Fruit fly (Drosophila melanogaster) whole organism, embryonic: ENCODE results near the gene Dhod.

Source experiments
- B-H2 ChIP-seq: fragments of 200-800 bp; sonication (Bioruptor generic); optimal IDR thresholded peaks from 2 replicates; lab custom pipeline; 2018; ENCODE audit warnings: missing biosample characterization, mild to moderate bottlenecking, missing genetic modification characterization
- BEAF-32 ChIP-seq: fragments of 200-800 bp; sonication (Bioruptor generic); optimal IDR thresholded peaks from 3 replicates; lab custom pipeline; 2017; ENCODE audit warnings: missing biosample characterization, missing genetic modification characterization, mild to moderate bottlenecking, moderate library complexity, missing genetic modification reagents
- CG10267 ChIP-seq: fragments of 200-800 bp; sonication (Bioruptor generic); optimal IDR thresholded peaks from 2 replicates; lab custom pipeline; 2018; ENCODE audit warnings: missing biosample characterization, mild to moderate bottlenecking, missing genetic modification characterization, moderate library complexity
- CG10321 ChIP-seq: fragments of 200-800 bp; sonication (Bioruptor generic); IDR thresholded peaks from 2 replicates; pipeline ENCODE4 v1.3.6; 2022; ENCODE audit warnings: missing biosample characterization, missing genetic modification characterization
- CG10431 ChIP-seq: fragments of 200-800 bp; sonication (Bioruptor generic); optimal IDR thresholded peaks from 3 replicates; lab custom pipeline; 2018; ENCODE audit warnings: missing biosample characterization, mild to moderate bottlenecking, missing genetic modification characterization
- CG10565 ChIP-seq: fragments of 200-800 bp; sonication (Bioruptor generic); optimal IDR thresholded peaks from 3 replicates; lab custom pipeline; 2016; ENCODE audit warnings: missing biosample characterization, mild to moderate bottlenecking, missing genetic modification characterization
- CG10959 ChIP-seq: fragments of 200-800 bp; sonication (Bioruptor generic); IDR thresholded peaks from 2 replicates; pipeline ENCODE4 v1.3.6; 2022; ENCODE audit warnings: missing biosample characterization, missing genetic modification characterization
- CG11560 ChIP-seq: fragments of 200-800 bp; sonication (Bioruptor generic); IDR thresholded peaks from 3 replicates; pipeline ENCODE4 v1.3.6; 2022; ENCODE audit warnings: missing biosample characterization, missing genetic modification characterization
- CG12299 ChIP-seq: fragments of 200-800 bp; sonication (Bioruptor generic); optimal IDR thresholded peaks from 2 replicates; lab custom pipeline; 2018; ENCODE audit warnings: missing biosample characterization, mild to moderate bottlenecking, missing genetic modification characterization
- CG13123 ChIP-seq: fragments of 200-800 bp; sonication (Bioruptor generic); optimal IDR thresholded peaks from 2 replicates; lab custom pipeline; 2016; ENCODE audit warnings: missing biosample characterization, missing genetic modification characterization
- CG14860 ChIP-seq: fragments of 200-800 bp; sonication (Bioruptor generic); IDR thresholded peaks from 3 replicates; pipeline ENCODE4 v1.3.6; 2022; ENCODE audit warnings: missing biosample characterization, missing genetic modification characterization; ENCODE audit not compliant: partially characterized antibody
- CG15479 ChIP-seq: fragments of 200-800 bp; sonication (Bioruptor generic); optimal IDR thresholded peaks from 3 replicates; lab custom pipeline; 2019; ENCODE audit warnings: missing biosample characterization, mild to moderate bottlenecking, missing genetic modification characterization, moderate library complexity
- CG18619 ChIP-seq: fragments of 200-800 bp; sonication (Bioruptor generic); optimal IDR thresholded peaks from 3 replicates; lab custom pipeline; 2017; ENCODE audit warnings: missing biosample characterization, mild to moderate bottlenecking, missing genetic modification characterization
- CG32772 ChIP-seq: fragments of 200-800 bp; sonication (Bioruptor generic); IDR thresholded peaks from 2 replicates; pipeline ENCODE4 v1.3.6; 2022; ENCODE audit warnings: missing biosample characterization, missing genetic modification characterization
- CG43689 ChIP-seq: fragments of 200-800 bp; sonication (Bioruptor generic); IDR thresholded peaks from 2 replicates; pipeline ENCODE4 v1.3.6; 2022; ENCODE audit warnings: missing biosample characterization, missing genetic modification characterization
- CG5180 ChIP-seq: fragments of 200-800 bp; sonication (Bioruptor generic); optimal IDR thresholded peaks from 3 replicates; lab custom pipeline; 2017; ENCODE audit warnings: missing biosample characterization, missing genetic modification characterization, mild to moderate bottlenecking, moderate library complexity, missing genetic modification reagents
- CG7357 ChIP-seq: fragments of 200-800 bp; sonication (Bioruptor generic); IDR thresholded peaks from 3 replicates; pipeline ENCODE4 v1.3.6; 2022; ENCODE audit warnings: missing biosample characterization, missing genetic modification characterization
- CG9215 ChIP-seq: fragments of 200-800 bp; sonication (Bioruptor generic); IDR thresholded peaks from 2 replicates; pipeline ENCODE4 v1.3.6; 2022; ENCODE audit warnings: missing biosample characterization, missing genetic modification characterization
- CG9437 ChIP-seq: fragments of 200-800 bp; sonication (Bioruptor generic); optimal IDR thresholded peaks from 2 replicates; lab custom pipeline; 2018; ENCODE audit warnings: missing biosample characterization, mild to moderate bottlenecking, missing genetic modification characterization
- Camta ChIP-seq: fragments of 200-800 bp; sonication (Bioruptor generic); optimal IDR thresholded peaks from 2 replicates; lab custom pipeline; 2016; ENCODE audit warnings: missing biosample characterization, missing genetic modification characterization
- CkIIα-i1 ChIP-seq: fragments of 200-800 bp; sonication (Bioruptor generic); IDR thresholded peaks from 2 replicates; pipeline ENCODE4 v1.3.6; 2022; ENCODE audit warnings: missing biosample characterization, missing genetic modification characterization
- CrebB ChIP-seq: fragments of 200-800 bp; sonication (Bioruptor generic); optimal IDR thresholded peaks from 3 replicates; lab custom pipeline; 2018; ENCODE audit warnings: missing biosample characterization, mild to moderate bottlenecking, missing genetic modification characterization
- Fer1 ChIP-seq: fragments of 200-800 bp; sonication (Bioruptor generic); optimal IDR thresholded peaks from 2 replicates; lab custom pipeline; 2017; ENCODE audit warnings: missing biosample characterization, mild to moderate bottlenecking, missing genetic modification characterization
- Gsc ChIP-seq: fragments of 200-800 bp; sonication (Bioruptor generic); IDR thresholded peaks from 2 replicates; pipeline ENCODE4 v1.3.6; 2022; ENCODE audit warnings: missing biosample characterization, missing genetic modification characterization
- HmgZ ChIP-seq: fragments of 200-800 bp; sonication (Bioruptor generic); optimal IDR thresholded peaks from 2 replicates; lab custom pipeline; 2018; ENCODE audit warnings: missing biosample characterization, mild to moderate bottlenecking, missing genetic modification characterization
- MBD-R2 ChIP-seq: fragments of 200-800 bp; sonication (Bioruptor generic); IDR thresholded peaks from 2 replicates; pipeline ENCODE4 v1.3.6; 2022; ENCODE audit warnings: missing biosample characterization, missing genetic modification characterization
- Mad ChIP-seq: fragments of 200-800 bp; sonication (Bioruptor generic); optimal IDR thresholded peaks from 2 replicates; lab custom pipeline; 2016; ENCODE audit warnings: missing biosample characterization, missing genetic modification characterization
- PHDP ChIP-seq: fragments of 200-800 bp; sonication (Bioruptor generic); optimal IDR thresholded peaks from 3 replicates; lab custom pipeline; 2018; ENCODE audit warnings: missing biosample characterization, mild to moderate bottlenecking, missing genetic modification characterization, moderate library complexity
- Stat92E ChIP-seq, 3 experiments: fragments of >200 bp in 2 of 3; fragments of 200-800 bp in 1 of 3; sonication (Bioruptor generic) in 1 of 3; optimal IDR thresholded peaks; 2 replicates each; lab custom pipeline; 2017 to 2019; ENCODE audit warnings: missing biosample characterization in 3 of 3, missing genetic modification characterization in 3 of 3, mild to moderate bottlenecking in 1 of 3, moderate library complexity in 1 of 3
- Usf ChIP-seq: fragments of 200-800 bp; sonication (Bioruptor generic); optimal IDR thresholded peaks from 2 replicates; lab custom pipeline; 2017; ENCODE audit warnings: missing genotype, missing biosample characterization, missing genetic modification characterization
- bab2 ChIP-seq: fragments of 200-800 bp; sonication (Bioruptor generic); optimal IDR thresholded peaks from 2 replicates; lab custom pipeline; 2016; ENCODE audit warnings: missing biosample characterization, missing genetic modification characterization
- crp ChIP-seq, 2 experiments: fragments of 200-800 bp; sonication (Bioruptor generic); optimal IDR thresholded peaks; 2 replicates in 1 of 2; 3 replicates in 1 of 2; lab custom pipeline; 2017; ENCODE audit warnings: missing biosample characterization in 2 of 2, missing genetic modification characterization in 2 of 2, mild to moderate bottlenecking in 1 of 2, moderate library complexity in 1 of 2
- disco-r ChIP-seq: fragments of 200-800 bp; sonication (Bioruptor generic); optimal IDR thresholded peaks from 2 replicates; lab custom pipeline; 2016; ENCODE audit warnings: missing biosample characterization, missing genetic modification characterization
- dmrt99B ChIP-seq: fragments of 200-800 bp; sonication (Bioruptor generic); optimal IDR thresholded peaks from 2 replicates; lab custom pipeline; 2018; ENCODE audit warnings: missing biosample characterization, mild to moderate bottlenecking, missing genetic modification characterization, moderate library complexity
- ewg ChIP-seq: fragments of 200-800 bp; sonication (Bioruptor generic); optimal IDR thresholded peaks from 3 replicates; lab custom pipeline; 2017; ENCODE audit warnings: mild to moderate bottlenecking, missing biosample characterization, missing genetic modification reagents, missing genetic modification characterization
- fd102C ChIP-seq: fragments of 200-800 bp; sonication (Bioruptor generic); optimal IDR thresholded peaks from 2 replicates; lab custom pipeline; 2018; ENCODE audit warnings: missing biosample characterization, mild to moderate bottlenecking, missing genetic modification characterization, moderate library complexity
- her ChIP-seq: fragments of 200-800 bp; sonication (Bioruptor generic); optimal IDR thresholded peaks from 2 replicates; lab custom pipeline; 2016; ENCODE audit warnings: missing biosample characterization, missing genetic modification characterization
- jigr1 ChIP-seq: fragments of 200-800 bp; sonication (Bioruptor generic); IDR thresholded peaks from 3 replicates; pipeline ENCODE4 v1.3.6; 2022; ENCODE audit warnings: missing biosample characterization, missing genetic modification characterization
- jing ChIP-seq: fragments of 200-800 bp; sonication (Bioruptor generic); optimal IDR thresholded peaks from 2 replicates; lab custom pipeline; 2018; ENCODE audit warnings: missing biosample characterization, mild to moderate bottlenecking, missing genetic modification characterization
- kah ChIP-seq: fragments of 200-800 bp; sonication (Bioruptor generic); optimal IDR thresholded peaks from 2 replicates; lab custom pipeline; 2018; ENCODE audit warnings: missing biosample characterization, mild to moderate bottlenecking, missing genetic modification characterization
- mam ChIP-seq: fragments of 200-800 bp; sonication (Bioruptor generic); optimal IDR thresholded peaks from 3 replicates; lab custom pipeline; 2016; ENCODE audit warnings: missing biosample characterization, missing genetic modification characterization
- nmo ChIP-seq: fragments of 200-800 bp; sonication (Bioruptor generic); optimal IDR thresholded peaks from 2 replicates; lab custom pipeline; 2018; ENCODE audit warnings: missing biosample characterization, mild to moderate bottlenecking, missing genetic modification characterization, moderate library complexity
- odd ChIP-seq: fragments of 200-800 bp; sonication (Bioruptor generic); optimal IDR thresholded peaks from 2 replicates; lab custom pipeline; 2017; ENCODE audit warnings: missing biosample characterization, mild to moderate bottlenecking, missing genetic modification characterization
- sens ChIP-seq: fragments of 200-800 bp; sonication (Bioruptor generic); peaks from one replicate; lab custom pipeline; 2016; ENCODE audit warnings: missing biosample characterization, missing genetic modification characterization
- sima ChIP-seq: fragments of 200-800 bp; sonication (Bioruptor generic); optimal IDR thresholded peaks from 2 replicates; lab custom pipeline; 2016; ENCODE audit warnings: missing biosample characterization, missing genetic modification characterization
- tll ChIP-seq, 2 experiments: fragments of 200-800 bp in 1 of 2; fragments of >200 bp in 1 of 2; sonication (Bioruptor generic) in 1 of 2; optimal IDR thresholded peaks; 2 replicates each; lab custom pipeline; 2017 to 2019; ENCODE audit warnings: missing biosample characterization in 2 of 2, missing genetic modification characterization in 2 of 2, mild to moderate bottlenecking in 1 of 2, moderate library complexity in 1 of 2
- twi ChIP-seq: fragments of 200-800 bp; optimal IDR thresholded peaks from 2 replicates; lab custom pipeline; 2019; ENCODE audit warnings: missing biosample characterization, mild to moderate bottlenecking, missing genetic modification characterization, moderate library complexity
- unpg ChIP-seq: fragments of 200-800 bp; sonication (Bioruptor generic); optimal IDR thresholded peaks from 3 replicates; lab custom pipeline; 2018; ENCODE audit warnings: missing biosample characterization, mild to moderate bottlenecking, missing genetic modification characterization, moderate library complexity
- wdn ChIP-seq: fragments of 200-800 bp; sonication (Bioruptor generic); IDR thresholded peaks from 2 replicates; pipeline ENCODE4 v1.3.6; 2022; ENCODE audit warnings: missing biosample characterization, missing genetic modification characterization
- wek ChIP-seq: fragments of 200-800 bp; sonication (Bioruptor generic); optimal IDR thresholded peaks from 3 replicates; lab custom pipeline; 2018; ENCODE audit warnings: missing biosample characterization, mild to moderate bottlenecking, missing genetic modification characterization, moderate library complexity

The Dhod gene

DNA sequence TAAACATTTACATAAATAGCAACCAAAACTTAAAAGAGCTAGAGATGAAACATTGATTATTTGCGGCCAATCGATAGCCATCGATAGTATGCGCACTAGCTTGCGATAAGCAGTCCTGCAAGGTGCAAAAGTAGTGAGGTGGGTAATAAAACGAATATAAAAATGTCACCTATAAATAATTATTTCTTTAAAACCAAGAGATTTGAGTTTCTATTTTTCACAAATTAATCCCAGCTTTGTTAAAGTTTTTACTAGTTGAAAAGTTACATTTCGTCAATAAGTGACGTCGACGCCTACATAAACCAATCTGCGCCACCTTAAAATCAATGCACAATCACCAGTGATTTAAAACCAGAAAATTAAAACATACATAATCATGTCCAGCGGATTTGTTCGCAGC, 2.0 kb downstream of the Dhod start, which contains the start of the genes Mkk4 and SLIRP2 (continued):
- TF ChIP-seq BEAF-32 (peak; percentile 95), Usf (GFP tag; lab: Kevin White, UChicago) (peak; percentile 98), dmrt99B (peak; percentile 98), CG10321 (GFP tag; lab: Robert Waterston, UW) (peak; percentile 87), CkIIα-i1 (GFP tag; lab: Robert Waterston, UW) (peak; percentile 95), CG7357 (GFP tag; lab: Robert Waterston, UW) (peak; percentile 96), CG43689 (GFP tag; lab: Robert Waterston, UW) (peak; percentile 97), fd102C (GFP tag; lab: Kevin White, UChicago) (peak; percentile 95), twi (tag; lab: Kevin White, UChicago) (peak; percentile 98), CG11560 (tag; lab: Robert Waterston, UW) (peak; percentile 94), her (GFP tag; lab: Kevin White, UChicago) (peak; percentile 96), CrebB (tag; lab: Kevin White, UChicago) (peak; percentile 98), nmo (peak; percentile 100), disco-r (GFP tag; lab: Kevin White, UChicago) (peak; percentile 98), CG18619 (peak; percentile 99), Fer1 (GFP tag; lab: Kevin White, UChicago) (peak; percentile 98), tll (GFP tag; optimal IDR thresholded peaks at IDR 0.05; lab: Kevin White, UChicago) (peak; percentile 71 to 88), kah (GFP tag; lab: Kevin White, UChicago) (peak; percentile 94), CG32772 (GFP tag; lab: Robert Waterston, UW) (peak; percentile 99), CG10959 (GFP tag; lab: Robert Waterston, UW) (peak; percentile 99), CG14860 (GFP tag; lab: Robert Waterston, UW) (peak; percentile 81), bab2 (GFP tag; lab: Kevin White, UChicago) (peak; percentile 99), jing (peak; percentile 98), mam (GFP tag; lab: Kevin White, UChicago) (peak; percentile 99), ewg (GFP tag; lab: Kevin White, UChicago) (peak; percentile 98), Mad (GFP tag; lab: Kevin White, UChicago) (peak; percentile 99), Stat92E (GFP tag; optimal IDR thresholded peaks at IDR 0.05; lab: Kevin White, UChicago) (peak in 1 of 3 experiments; percentile 95), CG10431 (GFP tag; lab: Kevin White, UChicago) (peak; percentile 96), HmgZ (tag; lab: Kevin White, UChicago) (peak; percentile 99), odd (GFP tag; lab: Kevin White, UChicago) (peak; percentile 98), unpg (peak; percentile 99), crp (GFP tag; optimal IDR thresholded peaks at IDR 0.05; lab: Kevin White, UChicago) (peak in 1 of 2 experiments; percentile 75), CG5180 (GFP tag; lab: Kevin White, UChicago) (peak; percentile 90), CG12299 (tag; lab: Kevin White, UChicago) (peak; percentile 98), sens (GFP tag; lab: Kevin White, UChicago) (peak; percentile 100), Camta (peak; percentile 99), CG10267 (peak; percentile 96), wdn (peak; percentile 98), CG9437 (peak; percentile 95), CG10565 (GFP tag; lab: Kevin White, UChicago) (peak; percentile 97), CG9215 (GFP tag; lab: Robert Waterston, UW) (peak; percentile 98), jigr1 (GFP tag; lab: Robert Waterston, UW) (peak; percentile 97), wek (peak; percentile 91), MBD-R2 (GFP tag; lab: Robert Waterston, UW) (peak; percentile 100), B-H2 (GFP tag; lab: Kevin White, UChicago) (peak; percentile 98), sima (GFP tag; lab: Kevin White, UChicago) (peak; percentile 97), Gsc (GFP tag; lab: Robert Waterston, UW) (peak; percentile 98), PHDP (peak; percentile 99), CG15479 (GFP tag; lab: Kevin White, UChicago) (peak; percentile 74), CG13123 (peak; percentile 98)
